Worm (Caenorhabditis elegans): Measurements from ENCODE around the gene nhr-197.
"Not testable (repeated sequence)": the region's sequence is repeated elsewhere in the genome, so short reads cannot be mapped to it uniquely, and the experiment has no call there.

Gene nhr-197

DNA sequence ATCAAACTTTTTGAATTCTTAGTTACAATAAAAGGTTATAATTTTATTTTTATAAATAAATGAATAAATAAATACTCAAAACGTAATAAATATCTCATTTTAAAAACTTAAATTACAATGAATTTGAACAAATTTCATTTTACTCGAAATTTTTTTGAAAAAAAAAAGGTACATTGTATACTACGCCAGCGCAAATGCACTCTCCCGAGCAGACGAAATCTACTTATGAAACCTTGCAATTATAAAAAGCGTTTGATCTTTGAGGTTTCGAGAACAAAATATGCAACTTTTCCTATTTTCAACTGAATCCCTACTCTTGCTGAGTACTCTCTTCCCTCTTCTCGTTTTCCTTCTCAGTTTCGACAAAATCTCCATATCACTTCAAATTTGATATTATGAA is at the start of gene nhr-197:
Gene nhr-197, plus strand, starts transcription at position 301 of the 400 bp plus-strand sequence.
- no peak for TF ChIP-seq ztf-29 (GFP tag; IDR thresholded peaks at IDR 0.05)
- no peak for TF ChIP-seq med-1 (GFP tag; optimal IDR thresholded peaks at IDR 0.05; ENCODE audit: insufficient read depth)
- no peak for TF ChIP-seq flt-1 (GFP tag; IDR thresholded peaks at IDR 0.05)
- no peak for TF ChIP-seq cog-1 (tag; optimal IDR thresholded peaks at IDR 0.05)
- TF ChIP-seq ztf-23 (GFP tag; IDR thresholded peaks at IDR 0.05), result no peak
- TF ChIP-seq tab-1 (GFP tag; IDR thresholded peaks at IDR 0.05), result no peak
- no peak for TF ChIP-seq ref-1 (GFP tag; conservative IDR thresholded peaks at IDR 0.05)
- no peak for TF ChIP-seq T22C8.4 (GFP tag; IDR thresholded peaks at IDR 0.05)
- TF ChIP-seq klf-2 (GFP tag; conservative IDR thresholded peaks at IDR 0.05), result no peak

DNA sequence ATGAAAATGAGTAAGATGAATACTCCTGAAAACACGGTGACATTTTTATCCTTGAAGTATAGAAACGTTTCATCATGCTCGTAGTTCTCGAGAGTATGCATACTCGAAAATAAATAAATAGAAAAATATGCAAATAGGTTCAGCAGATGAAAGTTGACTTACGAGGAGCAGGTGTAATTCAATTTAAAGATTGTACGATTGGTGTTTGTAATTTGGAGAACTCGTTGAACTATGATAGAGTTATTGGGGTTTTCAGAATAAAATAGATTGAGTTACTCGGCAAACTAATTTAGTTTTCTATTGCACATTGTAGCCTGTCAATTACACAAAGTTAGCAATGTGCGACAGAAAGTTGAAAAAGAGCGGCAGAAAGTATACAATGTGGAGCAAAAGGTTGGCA is 48.9 kb upstream of the nhr-197 start, which contains the start of gene srz-44:
Gene srz-44, minus strand, starts transcription at position 101 of the 400 bp plus-strand sequence.
- TF ChIP-seq tab-1 (GFP tag; IDR thresholded peaks at IDR 0.05), result no peak

DNA sequence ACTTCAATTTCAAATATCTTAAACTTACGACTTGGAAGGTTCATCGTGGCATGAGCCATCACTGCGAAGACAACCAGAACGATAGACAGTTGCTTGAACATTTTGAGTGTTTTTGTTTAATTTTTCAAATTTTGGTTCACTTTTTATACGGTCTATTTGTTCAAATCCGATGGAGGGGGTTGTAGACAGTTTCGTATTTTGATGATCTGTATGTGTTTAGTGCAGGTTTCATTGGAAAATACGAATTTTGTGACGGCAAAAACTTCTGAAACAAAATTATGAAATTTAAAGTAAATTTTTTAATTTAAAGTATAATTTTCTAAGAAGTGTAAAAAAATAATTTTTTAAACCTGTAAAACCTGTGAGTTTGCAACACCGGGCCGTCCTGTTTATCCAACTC is 44.6 kb upstream of the nhr-197 start, which contains the start of gene C55A1.4:
Gene C55A1.4, minus strand, starts transcription at position 101 of the 400 bp plus-strand sequence.
- TF ChIP-seq T22C8.4 (GFP tag; IDR thresholded peaks at IDR 0.05); ref-1 (GFP tag; conservative IDR thresholded peaks at IDR 0.05); klf-2 (GFP tag; conservative IDR thresholded peaks at IDR 0.05): not testable (repeated sequence)

DNA sequence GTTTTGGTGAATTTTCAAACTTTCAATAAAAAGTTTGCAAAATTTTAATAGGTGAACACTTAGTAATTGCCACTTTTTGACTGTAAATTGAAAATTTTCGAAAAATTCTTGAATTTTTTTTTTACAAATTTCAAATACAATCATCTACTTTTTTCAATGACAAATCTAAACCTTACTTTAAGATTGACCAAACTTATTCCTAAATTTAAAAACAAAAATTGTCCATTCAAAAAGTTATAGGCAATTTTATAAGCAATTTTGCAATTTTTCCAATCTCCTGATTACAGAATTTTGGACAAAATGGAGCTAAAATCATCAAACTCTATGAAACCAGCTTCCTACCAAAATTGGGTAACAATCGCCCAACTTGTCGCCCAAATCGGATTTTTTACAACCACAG is 43.2 kb upstream of the nhr-197 start, which contains the start of gene str-23:
Gene str-23, plus strand, starts transcription at position 301 of the 400 bp plus-strand sequence.
- TF ChIP-seq med-1 (GFP tag; optimal IDR thresholded peaks at IDR 0.05; ENCODE audit: insufficient read depth), result no peak
- no peak for TF ChIP-seq ref-1 (GFP tag; conservative IDR thresholded peaks at IDR 0.05)
- TF ChIP-seq flt-1 (GFP tag; IDR thresholded peaks at IDR 0.05), result no peak
- TF ChIP-seq ztf-23 (GFP tag; IDR thresholded peaks at IDR 0.05), result no peak
- no peak for TF ChIP-seq cog-1 (tag; optimal IDR thresholded peaks at IDR 0.05)
- no peak for TF ChIP-seq tab-1 (GFP tag; IDR thresholded peaks at IDR 0.05)
- TF ChIP-seq klf-2 (GFP tag; conservative IDR thresholded peaks at IDR 0.05), result no peak
- TF ChIP-seq ztf-29 (GFP tag; IDR thresholded peaks at IDR 0.05), result no peak
- TF ChIP-seq T22C8.4 (GFP tag; IDR thresholded peaks at IDR 0.05), result no peak

DNA sequence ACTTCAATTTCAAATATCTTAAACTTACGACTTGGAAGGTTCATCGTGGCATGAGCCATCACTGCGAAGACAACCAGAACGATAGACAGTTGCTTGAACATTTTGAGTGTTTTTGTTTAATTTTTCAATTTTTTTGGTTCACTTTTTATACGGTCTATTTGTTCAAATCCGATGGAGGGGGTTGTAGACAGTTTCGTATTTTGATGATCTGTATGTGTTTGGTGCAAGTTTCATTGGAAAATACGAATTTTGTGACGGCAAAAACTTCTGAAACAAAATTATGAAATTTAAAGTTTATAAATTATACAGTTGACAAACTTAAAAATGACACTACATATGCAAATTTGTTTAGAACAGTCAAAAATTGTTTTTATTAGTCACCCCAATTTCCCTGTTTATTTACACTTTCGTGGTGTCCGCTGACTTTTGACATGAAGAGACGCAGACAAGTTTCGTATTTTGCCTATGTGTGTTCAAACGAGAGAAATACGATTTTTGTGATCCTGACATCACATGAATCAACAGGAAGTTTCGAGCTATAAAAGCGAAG is 40.1 kb upstream of the nhr-197 start, which contains the start of the genes C55A1.7 and C55A1.6:
Gene C55A1.7, minus strand, starts transcription at position 101 of the 550 bp plus-strand sequence.
Gene C55A1.6, plus strand, starts transcription at position 500 of the 550 bp plus-strand sequence.
- not testable (repeated sequence) for TF ChIP-seq med-1 (GFP tag; optimal IDR thresholded peaks at IDR 0.05; ENCODE audit: insufficient read depth); cog-1 (tag; optimal IDR thresholded peaks at IDR 0.05); ref-1 (GFP tag; conservative IDR thresholded peaks at IDR 0.05)

DNA sequence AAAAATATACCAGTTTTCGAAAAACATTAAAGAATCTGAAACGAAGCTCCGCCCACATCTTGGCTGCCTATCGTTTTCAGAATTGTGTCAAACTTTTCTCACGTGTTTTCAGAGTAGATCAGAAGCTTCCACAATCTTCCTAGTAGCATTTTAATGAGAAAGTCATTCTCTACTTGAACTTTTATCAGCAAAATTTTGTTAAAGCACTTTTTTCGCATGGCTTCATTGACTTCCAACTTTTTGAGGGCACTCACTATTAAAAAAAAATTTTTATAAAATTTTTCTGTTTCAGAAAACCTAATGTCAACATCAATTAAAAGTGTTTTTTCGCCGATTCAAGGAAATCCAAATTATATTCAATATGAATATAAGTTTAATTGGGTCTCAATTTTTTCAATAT is 37.6 kb upstream of the nhr-197 start, which contains the start of gene sru-42:
Gene sru-42, plus strand, starts transcription at position 301 of the 400 bp plus-strand sequence.
- TF ChIP-seq ztf-23 (GFP tag; IDR thresholded peaks at IDR 0.05) (no peak), flt-1 (GFP tag; IDR thresholded peaks at IDR 0.05) (no peak), ref-1 (GFP tag; conservative IDR thresholded peaks at IDR 0.05) (no peak), klf-2 (GFP tag; conservative IDR thresholded peaks at IDR 0.05) (no peak), tab-1 (GFP tag; IDR thresholded peaks at IDR 0.05) (no peak)

DNA sequence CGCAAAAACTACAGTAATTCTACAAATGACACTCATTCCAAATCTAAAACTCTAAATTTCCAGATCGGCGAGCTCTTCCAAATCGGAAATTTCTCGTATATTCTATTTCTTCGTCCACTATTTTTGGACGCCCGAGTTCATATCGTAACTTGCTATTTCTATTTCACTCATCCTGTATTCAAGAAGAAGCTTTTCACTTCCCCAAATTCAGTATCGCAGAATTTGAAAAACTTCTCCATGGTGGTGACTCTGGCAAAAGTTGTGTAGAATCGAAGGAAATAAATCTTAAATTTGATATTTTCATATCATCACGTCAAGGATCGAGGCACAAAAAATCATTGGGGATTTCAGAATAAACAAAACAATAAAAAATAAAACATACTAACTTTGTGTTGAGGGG is 35.6 kb upstream of the nhr-197 start:
- no peak for TF ChIP-seq ref-1 (GFP tag; conservative IDR thresholded peaks at IDR 0.05)
- TF ChIP-seq tab-1 (GFP tag; IDR thresholded peaks at IDR 0.05), result no peak
- TF ChIP-seq T22C8.4 (GFP tag; IDR thresholded peaks at IDR 0.05), result no peak

DNA sequence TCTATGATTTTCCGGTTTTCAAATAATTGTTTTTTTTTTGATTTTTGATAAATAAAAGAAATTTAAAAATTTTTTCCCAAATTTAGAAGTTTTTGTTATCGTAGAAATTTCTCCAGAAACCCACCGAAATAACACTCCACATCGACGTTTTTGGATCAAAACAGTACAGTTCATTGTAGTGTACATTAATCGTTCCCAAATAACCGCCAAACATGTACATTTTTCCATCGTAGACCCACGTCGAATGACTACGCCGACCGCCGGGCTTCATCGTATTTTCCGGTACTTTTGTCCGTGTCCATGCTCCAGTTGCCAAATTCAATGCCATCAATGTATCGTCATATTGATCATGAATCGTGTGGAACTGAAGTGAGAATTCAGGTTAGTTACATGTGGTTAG is 33.6 kb upstream of the nhr-197 start, which contains the start of gene F53E4.2:
Gene F53E4.2, plus strand, starts transcription at position 301 of the 400 bp plus-strand sequence.
- TF ChIP-seq ref-1 (GFP tag; conservative IDR thresholded peaks at IDR 0.05) (no peak), cog-1 (tag; optimal IDR thresholded peaks at IDR 0.05) (no peak), ztf-29 (GFP tag; IDR thresholded peaks at IDR 0.05) (no peak), ztf-23 (GFP tag; IDR thresholded peaks at IDR 0.05) (no peak), klf-2 (GFP tag; conservative IDR thresholded peaks at IDR 0.05) (no peak), flt-1 (GFP tag; IDR thresholded peaks at IDR 0.05) (no peak), tab-1 (GFP tag; IDR thresholded peaks at IDR 0.05) (no peak), T22C8.4 (GFP tag; IDR thresholded peaks at IDR 0.05) (no peak), med-1 (GFP tag; optimal IDR thresholded peaks at IDR 0.05; ENCODE audit: insufficient read depth) (no peak)

DNA sequence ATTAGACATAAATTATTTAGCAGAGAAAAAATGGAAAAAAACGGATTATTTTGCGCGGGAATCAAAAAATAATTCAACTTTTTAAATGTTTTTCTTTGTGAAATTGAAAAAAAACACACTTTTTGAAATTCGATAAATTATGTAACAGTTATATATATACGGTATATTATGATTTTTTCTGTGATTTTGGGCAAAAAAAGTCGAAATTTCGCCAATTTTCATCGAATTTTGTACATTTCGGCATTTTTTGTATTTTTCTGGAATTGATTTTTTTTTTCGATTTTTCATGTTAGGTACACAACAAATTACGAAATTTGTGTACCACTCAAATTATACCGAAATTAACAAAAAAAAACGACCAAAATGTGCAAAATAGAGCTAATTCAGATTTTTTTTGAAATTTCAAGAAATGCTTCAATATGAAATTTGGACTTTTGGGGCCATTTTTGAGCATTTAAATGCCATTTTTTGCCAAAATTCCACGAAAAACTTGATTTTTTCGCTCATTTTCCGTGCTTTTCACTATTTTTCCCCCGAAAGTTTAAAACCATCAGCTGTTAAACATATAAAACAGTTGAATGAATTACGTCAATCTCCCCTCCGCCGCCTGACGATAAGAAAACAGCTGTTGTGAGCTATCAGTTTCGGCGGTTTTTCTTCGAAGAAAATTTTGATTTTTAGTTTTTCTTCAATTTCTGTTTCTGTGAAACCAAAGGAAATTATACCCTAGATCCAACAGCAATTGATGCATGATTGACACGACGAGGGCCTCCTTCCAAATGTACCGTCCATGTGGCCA is 29.3 kb upstream of the nhr-197 start:
- TF ChIP-seq flt-1 (GFP tag; IDR thresholded peaks at IDR 0.05) (no peak), ztf-29 (GFP tag; IDR thresholded peaks at IDR 0.05) (no peak), ref-1 (GFP tag; conservative IDR thresholded peaks at IDR 0.05) (no peak), T22C8.4 (GFP tag; IDR thresholded peaks at IDR 0.05) (no peak), med-1 (GFP tag; optimal IDR thresholded peaks at IDR 0.05; ENCODE audit: insufficient read depth) (no peak), klf-2 (GFP tag; conservative IDR thresholded peaks at IDR 0.05) (no peak), cog-1 (tag; optimal IDR thresholded peaks at IDR 0.05) (no peak), tab-1 (GFP tag; IDR thresholded peaks at IDR 0.05) (no peak), ztf-23 (GFP tag; IDR thresholded peaks at IDR 0.05) (no peak)

DNA sequence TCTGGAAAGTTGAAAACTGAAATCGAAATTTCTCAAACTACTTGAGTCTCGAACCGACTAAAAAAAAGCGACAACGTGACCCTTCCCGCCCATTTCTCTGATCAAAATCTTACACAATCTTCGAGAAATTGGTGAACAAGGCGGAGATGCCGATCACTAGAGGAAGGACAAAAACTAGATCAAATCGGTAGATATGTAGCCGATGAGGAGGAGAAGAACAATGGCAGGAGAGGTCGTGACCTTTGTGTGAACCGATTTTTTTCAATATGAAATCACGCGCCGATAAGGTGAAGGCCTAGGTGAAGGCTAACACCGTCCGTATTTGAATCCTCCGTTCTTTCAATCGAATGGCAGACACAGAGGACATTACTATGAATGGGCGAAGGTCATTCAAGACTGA is 26.8 kb upstream of the nhr-197 start:
- TF ChIP-seq tab-1 (GFP tag; IDR thresholded peaks at IDR 0.05), result no peak
- TF ChIP-seq klf-2 (GFP tag; conservative IDR thresholded peaks at IDR 0.05), result no peak
- no peak for TF ChIP-seq T22C8.4 (GFP tag; IDR thresholded peaks at IDR 0.05)
- no peak for TF ChIP-seq ztf-29 (GFP tag; IDR thresholded peaks at IDR 0.05)
- no peak for TF ChIP-seq ztf-23 (GFP tag; IDR thresholded peaks at IDR 0.05)
- no peak for TF ChIP-seq cog-1 (tag; optimal IDR thresholded peaks at IDR 0.05)
- TF ChIP-seq ref-1 (GFP tag; conservative IDR thresholded peaks at IDR 0.05), result no peak
- TF ChIP-seq med-1 (GFP tag; optimal IDR thresholded peaks at IDR 0.05; ENCODE audit: insufficient read depth), result no peak
- no peak for TF ChIP-seq flt-1 (GFP tag; IDR thresholded peaks at IDR 0.05)

Measured in whole organism, midembryonic.